Fruit fly (Drosophila melanogaster): ENCODE measurements around the gene Spn77Bc.

The Spn77Bc gene

DNA sequence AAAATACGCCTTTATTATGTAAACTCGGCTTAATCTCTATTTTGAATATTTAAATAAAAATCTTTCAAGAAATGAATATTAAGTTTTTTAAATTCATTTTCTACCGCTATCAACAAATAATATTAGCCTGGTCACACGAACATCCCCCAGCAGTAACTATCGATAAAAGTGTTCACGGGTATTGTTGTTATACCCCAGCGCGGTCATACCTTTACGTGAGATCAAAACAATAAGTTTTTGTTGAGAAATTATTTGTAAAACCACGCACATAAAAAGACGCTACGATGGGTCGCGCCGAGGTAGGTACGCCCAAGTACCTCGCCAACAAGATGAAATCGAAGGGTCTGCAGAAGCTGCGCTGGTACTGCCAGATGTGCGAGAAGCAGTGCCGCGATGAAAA is 14.2 kb downstream of the Spn77Bc start, which contains the start of gene kin17 (continued):
- no peak for TF ChIP-seq CG4424 (GFP tag; optimal IDR thresholded peaks at IDR 0.05)
- peak; percentile 56 for TF ChIP-seq Med (GFP tag)
- no peak for TF ChIP-seq CG17186 (GFP tag; optimal IDR thresholded peaks at IDR 0.05)
- TF ChIP-seq CG7357 (GFP tag; IDR thresholded peaks at IDR 0.05) = no peak
- peak; percentile 90 for TF ChIP-seq E2f2 (GFP tag; IDR thresholded peaks at IDR 0.05)
- peak; percentile 39 for TF ChIP-seq CG14710 (tag; optimal IDR thresholded peaks at IDR 0.05)
- TF ChIP-seq Hmx (GFP tag; optimal IDR thresholded peaks at IDR 0.05) = no peak
- TF ChIP-seq CG12659 (GFP tag; optimal IDR thresholded peaks at IDR 0.05) = peak; percentile 8
- no peak for TF ChIP-seq Meics (GFP tag; optimal IDR thresholded peaks at IDR 0.05)
- TF ChIP-seq CG17829 (tag; optimal IDR thresholded peaks at IDR 0.05) = peak; percentile 3
- TF ChIP-seq Doc3 (GFP tag; IDR thresholded peaks at IDR 0.05; ENCODE audit: partially characterized antibody) = peak; percentile 45; the same call in 1 of the 3 replicates
- TF ChIP-seq Nf-YC (tag; optimal IDR thresholded peaks at IDR 0.05) = no peak
- peak; percentile 14; the same call in 1 of the 3 replicates for TF ChIP-seq row (GFP tag; IDR thresholded peaks at IDR 0.05)
- TF ChIP-seq amos (GFP tag; IDR thresholded peaks at IDR 0.05; ENCODE audit: partially characterized antibody) = peak; percentile 72
- TF ChIP-seq nau (GFP tag; optimal IDR thresholded peaks at IDR 0.05) = no peak
- no peak for TF ChIP-seq Trl (optimal IDR thresholded peaks at IDR 0.05)
- TF ChIP-seq Trl (GFP tag; optimal IDR thresholded peaks at IDR 0.05) = no peak
- TF ChIP-seq trem (tag; optimal IDR thresholded peaks at IDR 0.05) = peak; percentile 64
- peak; percentile 70 for TF ChIP-seq Dref (GFP tag; IDR thresholded peaks at IDR 0.05)
- TF ChIP-seq nerfin-2 (GFP tag; IDR thresholded peaks at IDR 0.05; ENCODE audit: partially characterized antibody) = 0 out of 2 replicates have a peak, but pooled peaks have one; percentile 26
- peak; percentile 80 for TF ChIP-seq BEAF-32 (GFP tag; optimal IDR thresholded peaks at IDR 0.05)
- TF ChIP-seq CG34224 (GFP tag; IDR thresholded peaks at IDR 0.05; ENCODE audit: partially characterized antibody) = peak; percentile 68
- TF ChIP-seq Elba2 (GFP tag; optimal IDR thresholded peaks at IDR 0.05) = peak; percentile 57
- peak; percentile 2 for TF ChIP-seq CG2116 (GFP tag; optimal IDR thresholded peaks at IDR 0.05)
- TF ChIP-seq Myb (GFP tag; optimal IDR thresholded peaks at IDR 0.05) = peak; percentile 52
- no peak for TF ChIP-seq TFAM (GFP tag; optimal IDR thresholded peaks at IDR 0.05)
- peak; percentile 8 for TF ChIP-seq CG10462 (GFP tag; optimal IDR thresholded peaks at IDR 0.05)
- peak; percentile 6 for TF ChIP-seq nmo (GFP tag; optimal IDR thresholded peaks at IDR 0.05)
- TF ChIP-seq CG4282 (GFP tag; optimal IDR thresholded peaks at IDR 0.05) = no peak
- peak; percentile 73; the same call in 2 of the 3 replicates for TF ChIP-seq CG6791 (GFP tag; IDR thresholded peaks at IDR 0.05; ENCODE audit: partially characterized antibody)
- TF ChIP-seq HLH4C (GFP tag; IDR thresholded peaks at IDR 0.05; ENCODE audit: partially characterized antibody) = 0 out of 3 replicates have a peak, but pooled peaks have one; percentile 36
- TF ChIP-seq Stat92E (GFP tag; optimal IDR thresholded peaks at IDR 0.05) = peak in 1 of 3 experiments; percentile 20
- no peak for TF ChIP-seq CG2678 (tag; optimal IDR thresholded peaks at IDR 0.05)
- TF ChIP-seq Dek (tag; optimal IDR thresholded peaks at IDR 0.05) = no peak
- TF ChIP-seq MBD-R2 (GFP tag; IDR thresholded peaks at IDR 0.05) = peak; percentile 69
- peak; percentile 85 for TF ChIP-seq gfzf (GFP tag; optimal IDR thresholded peaks at IDR 0.05)
- TF ChIP-seq al (GFP tag; IDR thresholded peaks at IDR 0.05) = no peak
- no peak for TF ChIP-seq CG6254 (GFP tag; optimal IDR thresholded peaks at IDR 0.05)
- TF ChIP-seq Mes4 (GFP tag; optimal IDR thresholded peaks at IDR 0.05) = no peak
- TF ChIP-seq CG15011 (GFP tag; optimal IDR thresholded peaks at IDR 0.05) = no peak
- TF ChIP-seq zen2 (GFP tag; IDR thresholded peaks at IDR 0.05; ENCODE audit: partially characterized antibody) = peak; percentile 54; the same call in 2 of the 3 replicates
- no peak for TF ChIP-seq CG9817 (tag; optimal IDR thresholded peaks at IDR 0.05)
- no peak for TF ChIP-seq CoRest (tag; optimal IDR thresholded peaks at IDR 0.05)
- TF ChIP-seq stwl (tag; optimal IDR thresholded peaks at IDR 0.05) = peak; percentile 91
- peak; percentile 74 for TF ChIP-seq Bgb (GFP tag; IDR thresholded peaks at IDR 0.05; ENCODE audit: partially characterized antibody)
- TF ChIP-seq inv (GFP tag; IDR thresholded peaks at IDR 0.05; ENCODE audit: partially characterized antibody) = peak; percentile 39; the same call in 1 of the 2 replicates
- no peak for TF ChIP-seq CG1024 (GFP tag; IDR thresholded peaks at IDR 0.05)
- no peak for TF ChIP-seq fd96Cb (tag; optimal IDR thresholded peaks at IDR 0.05)
- TF ChIP-seq Ets97D (GFP tag; optimal IDR thresholded peaks at IDR 0.05) = peak; percentile 1
